Fruit fly (Drosophila melanogaster): ENCODE data around the gene Arpc3B.

The Arpc3B gene

dm6 chrX:17090585-17090984 is 15.1 kb downstream of the Arpc3B start (continued):
- no peak for TF ChIP-seq CG6254 (GFP tag; optimal IDR thresholded peaks at IDR 0.05)
- TF ChIP-seq CG30403 (GFP tag; optimal IDR thresholded peaks at IDR 0.05) = no peak
- TF ChIP-seq chif (GFP tag; optimal IDR thresholded peaks at IDR 0.05) = no peak
- TF ChIP-seq BtbVII (GFP tag; optimal IDR thresholded peaks at IDR 0.05) = no peak
- no peak for TF ChIP-seq peb (GFP tag; IDR thresholded peaks at IDR 0.05)
- no peak for TF ChIP-seq sim (GFP tag; IDR thresholded peaks at IDR 0.05)
- TF ChIP-seq Sox100B (GFP tag; optimal IDR thresholded peaks at IDR 0.05) = no peak
- TF ChIP-seq slou (GFP tag; optimal IDR thresholded peaks at IDR 0.05) = no peak
- no peak for TF ChIP-seq CG3281 (GFP tag; optimal IDR thresholded peaks at IDR 0.05)
- TF ChIP-seq CG17359 (tag; optimal IDR thresholded peaks at IDR 0.05) = no peak
- TF ChIP-seq Optix (GFP tag; IDR thresholded peaks at IDR 0.05) = no peak
- no peak for TF ChIP-seq CG9609 (GFP tag; optimal IDR thresholded peaks at IDR 0.05)
- no peak for TF ChIP-seq Camta (GFP tag; optimal IDR thresholded peaks at IDR 0.05)
- 0 out of 2 replicates have a peak, but pooled peaks have one; percentile 37 for TF ChIP-seq NFAT (GFP tag; IDR thresholded peaks at IDR 0.05)
- TF ChIP-seq jing (GFP tag; optimal IDR thresholded peaks at IDR 0.05) = no peak
- no peak for TF ChIP-seq CG7963 (GFP tag; IDR thresholded peaks at IDR 0.05; ENCODE audit: partially characterized antibody)
- TF ChIP-seq CG34376 (GFP tag; optimal IDR thresholded peaks at IDR 0.05) = no peak
- TF ChIP-seq Hr39 (optimal IDR thresholded peaks at IDR 0.05) = no peak
- peak; percentile 33; the same call in 1 of the 2 replicates for TF ChIP-seq Drgx (GFP tag; IDR thresholded peaks at IDR 0.05)
- TF ChIP-seq MBD-R2 (GFP tag; IDR thresholded peaks at IDR 0.05) = no peak
- TF ChIP-seq pita (GFP tag; optimal IDR thresholded peaks at IDR 0.05) = no peak
- no peak for TF ChIP-seq CG12236 (GFP tag; optimal IDR thresholded peaks at IDR 0.05)
- no peak for TF ChIP-seq CG9437 (GFP tag; optimal IDR thresholded peaks at IDR 0.05)
- TF ChIP-seq CG14860 (GFP tag; IDR thresholded peaks at IDR 0.05; ENCODE audit: partially characterized antibody) = no peak
- 0 out of 3 replicates have a peak, but pooled peaks have one; percentile 29 for TF ChIP-seq zfh1 (GFP tag; IDR thresholded peaks at IDR 0.05)
- TF ChIP-seq scrt (GFP tag; optimal IDR thresholded peaks at IDR 0.05) = no peak
- TF ChIP-seq CG2889 (GFP tag; IDR thresholded peaks at IDR 0.05) = no peak
- TF ChIP-seq CG5953 (GFP tag; IDR thresholded peaks at IDR 0.05) = no peak
- peak; percentile 5 for TF ChIP-seq lab (GFP tag; optimal IDR thresholded peaks at IDR 0.05)
- no peak for TF ChIP-seq CG33213 (GFP tag; optimal IDR thresholded peaks at IDR 0.05)
- no peak for TF ChIP-seq ash1 (GFP tag; optimal IDR thresholded peaks at IDR 0.05)
- peak; percentile 0 for TF ChIP-seq Fer3 (tag; optimal IDR thresholded peaks at IDR 0.05)
- TF ChIP-seq CG17612 (GFP tag; IDR thresholded peaks at IDR 0.05) = no peak
- no peak for TF ChIP-seq CG14710 (tag; optimal IDR thresholded peaks at IDR 0.05)
- TF ChIP-seq sd (tag; optimal IDR thresholded peaks at IDR 0.05) = no peak
- TF ChIP-seq CG4707 (GFP tag; optimal IDR thresholded peaks at IDR 0.05) = no peak
- no peak for TF ChIP-seq Hsf (GFP tag; optimal IDR thresholded peaks at IDR 0.05)
- no peak for TF ChIP-seq jigr1 (GFP tag; IDR thresholded peaks at IDR 0.05)
- TF ChIP-seq CG7745 (tag; optimal IDR thresholded peaks at IDR 0.05) = no peak
- TF ChIP-seq Doc3 (GFP tag; IDR thresholded peaks at IDR 0.05; ENCODE audit: partially characterized antibody) = no peak
- no peak for TF ChIP-seq CG3847 (GFP tag; IDR thresholded peaks at IDR 0.05)
- TF ChIP-seq repo (GFP tag; optimal IDR thresholded peaks at IDR 0.05) = no peak
- TF ChIP-seq CG32532 (GFP tag; IDR thresholded peaks at IDR 0.05) = peak; percentile 28; the same call in 1 of the 2 replicates
- TF ChIP-seq HmgZ (tag; optimal IDR thresholded peaks at IDR 0.05) = no peak
- TF ChIP-seq NC2β (GFP tag; optimal IDR thresholded peaks at IDR 0.05) = no peak
- TF ChIP-seq cato (GFP tag; optimal IDR thresholded peaks at IDR 0.05; ENCODE audit: borderline replicate concordance) = no peak
- TF ChIP-seq fru (optimal IDR thresholded peaks at IDR 0.05) = no peak
- TF ChIP-seq CrebB (tag; optimal IDR thresholded peaks at IDR 0.05) = no peak
- no peak for TF ChIP-seq Hmx (GFP tag; optimal IDR thresholded peaks at IDR 0.05)
- TF ChIP-seq CG6813 (GFP tag; optimal IDR thresholded peaks at IDR 0.05) = no peak
- no peak for TF ChIP-seq dpn (GFP tag; optimal IDR thresholded peaks at IDR 0.05)
- no peak for TF ChIP-seq p53 (GFP tag; optimal IDR thresholded peaks at IDR 0.05)
- no peak for TF ChIP-seq lilli (GFP tag; optimal IDR thresholded peaks at IDR 0.05)

Measured in whole organism, embryonic.